Fruit fly (Drosophila melanogaster): ENCODE measurements around the gene Art9.

DNA sequence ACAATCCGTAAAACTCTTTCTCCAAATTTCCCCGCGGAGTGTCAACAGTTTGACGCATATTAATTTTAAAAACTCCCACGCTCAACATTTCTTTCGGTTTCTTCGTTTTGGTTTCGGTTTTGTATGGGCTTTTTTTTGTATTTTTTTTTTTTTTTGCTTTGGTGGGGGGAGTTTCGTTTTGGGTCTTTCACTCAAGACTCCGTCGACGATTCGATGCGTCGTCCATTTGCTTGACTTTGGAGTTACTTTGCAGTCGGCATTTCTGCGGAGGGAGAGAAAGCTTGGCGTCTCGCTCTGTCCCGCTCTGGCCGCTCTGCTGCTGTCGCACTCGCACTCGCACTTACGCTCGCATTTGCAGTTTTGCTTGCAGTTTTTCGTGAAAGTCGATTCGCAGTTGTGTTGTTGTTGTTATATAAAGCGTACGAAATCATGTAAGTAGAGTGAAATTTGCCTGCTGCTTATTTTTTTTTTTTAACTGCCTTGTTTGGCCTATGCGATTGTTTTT is 31.5 kb upstream of the Art9 start:
- TF ChIP-seq Sin3A (optimal IDR thresholded peaks at IDR 0.05) (no peak), ttk (optimal IDR thresholded peaks at IDR 0.05) (no peak)
